Fruit fly (Drosophila melanogaster): ENCODE measurements around the gene Taf9.

Gene Taf9

DNA sequence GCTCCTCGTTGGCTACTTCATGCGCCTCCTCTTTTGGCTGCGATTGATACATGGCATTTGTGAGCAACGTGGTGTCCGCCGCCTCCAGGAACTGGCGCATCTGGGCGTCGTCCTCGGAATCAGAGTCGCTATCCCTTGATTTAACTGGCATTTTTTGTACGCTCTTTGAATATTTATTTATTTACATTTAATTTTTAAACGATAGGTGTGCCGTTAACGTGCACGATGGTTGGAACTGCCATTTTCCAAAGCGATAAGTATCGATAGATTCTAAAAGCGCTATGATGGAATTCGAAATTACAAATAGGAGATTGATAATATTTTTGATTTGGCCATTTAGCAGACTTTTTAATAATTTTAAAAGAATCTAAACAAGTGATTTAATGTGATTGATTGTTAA, 10.5 kb downstream of the Taf9 start, which contains the start of gene CG32554 (continued):
- TF ChIP-seq Hr51 (GFP tag; optimal IDR thresholded peaks at IDR 0.05), result no peak
- TF ChIP-seq lbe (GFP tag; optimal IDR thresholded peaks at IDR 0.05), result peak; percentile 11
- TF ChIP-seq Ets97D (GFP tag; optimal IDR thresholded peaks at IDR 0.05), result peak; percentile 23
- TF ChIP-seq vvl (GFP tag; IDR thresholded peaks at IDR 0.05), result no peak
- peak; percentile 18 for TF ChIP-seq MESR4 (GFP tag; optimal IDR thresholded peaks at IDR 0.05)
- no peak for TF ChIP-seq bsh (GFP tag; optimal IDR thresholded peaks at IDR 0.05)
- TF ChIP-seq fru (optimal IDR thresholded peaks at IDR 0.05), result no peak
- TF ChIP-seq CG2129 (GFP tag; IDR thresholded peaks at IDR 0.05; ENCODE audit: partially characterized antibody), result peak; percentile 77
- no peak for TF ChIP-seq dmrt99B (tag; optimal IDR thresholded peaks at IDR 0.05)
- no peak for TF ChIP-seq B-H2 (GFP tag; optimal IDR thresholded peaks at IDR 0.05)
- peak; percentile 47 for TF ChIP-seq CG2116 (GFP tag; optimal IDR thresholded peaks at IDR 0.05)
- no peak for TF ChIP-seq tio (GFP tag; optimal IDR thresholded peaks at IDR 0.05)
- no peak for TF ChIP-seq CG18619 (GFP tag; optimal IDR thresholded peaks at IDR 0.05)
- no peak for TF ChIP-seq CG7839 (tag; optimal IDR thresholded peaks at IDR 0.05)
- TF ChIP-seq pzg (GFP tag; optimal IDR thresholded peaks at IDR 0.05), result peak; percentile 48
- no peak for TF ChIP-seq CG11398 (GFP tag; optimal IDR thresholded peaks at IDR 0.05)
- TF ChIP-seq NC2β (GFP tag; optimal IDR thresholded peaks at IDR 0.05), result no peak
- no peak for TF ChIP-seq CG30020 (tag; optimal IDR thresholded peaks at IDR 0.05)
- TF ChIP-seq CG8290 (GFP tag; optimal IDR thresholded peaks at IDR 0.05), result no peak
- no peak for TF ChIP-seq CG8290 (tag; optimal IDR thresholded peaks at IDR 0.05)
- TF ChIP-seq E2f2 (GFP tag; IDR thresholded peaks at IDR 0.05), result peak; percentile 85
- TF ChIP-seq CG13287 (GFP tag; IDR thresholded peaks at IDR 0.05; ENCODE audit: partially characterized antibody), result peak; percentile 96
- TF ChIP-seq CG17361 (GFP tag; IDR thresholded peaks at IDR 0.05), result no peak
- no peak for TF ChIP-seq gfzf (GFP tag; optimal IDR thresholded peaks at IDR 0.05)
- peak; percentile 91 for TF ChIP-seq zen2 (GFP tag; IDR thresholded peaks at IDR 0.05; ENCODE audit: partially characterized antibody)
- TF ChIP-seq nau (GFP tag; optimal IDR thresholded peaks at IDR 0.05), result no peak
- no peak for TF ChIP-seq CG2712 (tag; optimal IDR thresholded peaks at IDR 0.05)
- no peak for TF ChIP-seq CG8281 (tag; optimal IDR thresholded peaks at IDR 0.05)
- TF ChIP-seq CG3281 (GFP tag; optimal IDR thresholded peaks at IDR 0.05), result no peak
- no peak for TF ChIP-seq Gsc (GFP tag; IDR thresholded peaks at IDR 0.05)
- TF ChIP-seq CG9876 (GFP tag; optimal IDR thresholded peaks at IDR 0.05), result no peak
- TF ChIP-seq HLHmδ (GFP tag; optimal IDR thresholded peaks at IDR 0.05), result no peak
- no peak for TF ChIP-seq Hsf (GFP tag; optimal IDR thresholded peaks at IDR 0.05)
- TF ChIP-seq Lpt (GFP tag; optimal IDR thresholded peaks at IDR 0.05), result no peak
- peak; percentile 90 for TF ChIP-seq Scr (GFP tag; IDR thresholded peaks at IDR 0.05; ENCODE audit: partially characterized antibody)
- TF ChIP-seq CG1832 (GFP tag; optimal IDR thresholded peaks at IDR 0.05), result no peak

DNA sequence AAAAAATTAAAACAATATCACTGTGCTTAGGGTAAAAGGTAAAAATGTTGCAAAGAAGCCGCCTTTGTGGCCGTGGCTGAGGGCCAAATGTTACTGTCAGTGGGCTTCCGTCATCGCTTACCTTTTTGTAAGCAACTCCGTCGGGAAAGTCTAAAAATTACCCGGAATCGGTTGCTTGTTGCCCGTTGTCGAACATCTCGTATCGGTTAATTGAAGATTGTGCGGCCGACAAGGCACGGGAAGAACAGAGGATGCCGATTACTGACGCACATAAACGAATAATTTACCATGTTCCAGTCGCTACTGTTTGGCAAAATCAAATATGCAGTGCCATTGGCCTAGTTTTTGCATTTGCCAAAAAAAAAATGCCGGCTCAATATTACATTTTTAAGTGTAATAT, 14.1 kb downstream of the Taf9 start, which contains the start of gene Mco4:
Gene Mco4, minus strand, starts transcription at position 101 of the 400 bp plus-strand sequence.
- TF ChIP-seq Ets97D (GFP tag; optimal IDR thresholded peaks at IDR 0.05) (no peak), Fer3 (tag; optimal IDR thresholded peaks at IDR 0.05) (no peak)

DNA sequence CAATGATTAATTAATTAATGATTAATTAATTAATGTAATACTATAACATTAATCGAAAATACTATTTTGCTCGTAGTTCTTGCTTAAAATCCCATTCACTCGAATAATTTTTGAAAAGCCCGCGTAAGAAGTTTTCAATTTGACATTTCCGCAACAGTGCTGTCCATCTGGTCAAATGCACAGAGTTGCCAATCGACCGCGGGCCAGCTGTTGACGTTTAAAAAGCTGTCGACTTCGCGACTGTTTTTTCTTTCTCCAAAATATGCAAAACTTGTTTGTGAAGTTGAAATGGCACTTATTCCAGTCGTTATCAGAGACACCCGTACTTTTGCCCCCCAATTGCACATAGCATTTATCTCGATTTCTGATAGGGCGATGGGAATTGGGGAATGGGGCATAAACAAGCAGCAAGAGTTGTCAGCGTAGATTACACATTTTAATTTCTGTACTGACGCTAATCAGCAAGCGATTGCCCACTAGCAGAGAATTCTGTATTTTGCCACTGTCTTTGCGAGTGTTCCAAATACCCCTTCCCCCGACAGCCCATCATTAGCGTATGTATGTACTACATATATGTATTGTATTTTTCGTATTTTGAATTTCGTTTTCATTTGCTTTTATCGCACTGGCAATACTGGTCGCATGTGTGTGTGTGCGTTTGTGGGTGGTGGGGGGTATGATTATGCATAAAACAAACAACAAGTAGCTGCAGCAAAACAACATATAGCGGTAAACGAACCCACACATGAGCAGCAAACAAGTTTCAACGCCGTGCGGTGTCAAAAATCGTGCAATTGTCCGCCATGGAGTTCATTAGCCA, 14.7 kb downstream of the Taf9 start, which contains the start of gene Srx:
Gene Srx, plus strand, starts transcription at position 517 of the 820 bp plus-strand sequence.
- peak; percentile 52 for TF ChIP-seq pzg (GFP tag; optimal IDR thresholded peaks at IDR 0.05)
- no peak for TF ChIP-seq CG12744 (GFP tag; optimal IDR thresholded peaks at IDR 0.05)
- TF ChIP-seq CG14710 (tag; optimal IDR thresholded peaks at IDR 0.05), result peak; percentile 35
- TF ChIP-seq B-H2 (GFP tag; optimal IDR thresholded peaks at IDR 0.05), result no peak
- TF ChIP-seq schlank (tag; optimal IDR thresholded peaks at IDR 0.05), result no peak
- no peak for TF ChIP-seq CG6854 (GFP tag; optimal IDR thresholded peaks at IDR 0.05)
- no peak for TF ChIP-seq CG2202 (tag; optimal IDR thresholded peaks at IDR 0.05)
- TF ChIP-seq pnt (GFP tag; optimal IDR thresholded peaks at IDR 0.05), result no peak
- TF ChIP-seq CG16815 (GFP tag; optimal IDR thresholded peaks at IDR 0.05), result no peak
- peak; percentile 66 for TF ChIP-seq trem (tag; optimal IDR thresholded peaks at IDR 0.05)
- TF ChIP-seq CG11247 (GFP tag; IDR thresholded peaks at IDR 0.05), result no peak
- TF ChIP-seq CG7556 (GFP tag; optimal IDR thresholded peaks at IDR 0.05), result peak; percentile 5
- peak; percentile 28 for TF ChIP-seq CG30403 (GFP tag; optimal IDR thresholded peaks at IDR 0.05)

Data from whole organism, embryonic.